Worm (Caenorhabditis elegans): ENCODE measurements around the gene emb-8.

The emb-8 gene

DNA sequence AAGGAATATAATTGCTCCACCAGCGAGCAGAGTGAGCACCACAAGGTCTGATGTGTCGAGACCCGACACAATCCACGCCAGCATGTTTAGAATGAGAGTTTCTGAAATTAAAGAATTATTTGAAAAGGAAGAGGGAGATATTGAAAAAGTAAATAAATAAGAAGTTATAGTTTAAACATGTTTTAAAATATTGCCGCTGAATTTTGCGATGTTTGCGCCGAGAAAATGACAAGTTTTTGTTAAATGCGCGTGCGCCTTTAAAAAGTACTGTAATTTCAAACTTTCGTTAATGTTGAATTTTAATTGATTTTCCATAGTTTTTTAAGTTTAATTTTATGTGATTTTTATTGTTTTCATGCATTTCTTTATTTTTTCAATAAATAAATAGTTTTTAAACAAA lies at the start of gene emb-8:
Gene emb-8, minus strand, starts transcription at position 101 of the 400 bp plus-strand sequence.
- TF ChIP-seq ceh-16 (tag; optimal IDR thresholded peaks at IDR 0.05) (no peak), nhr-129 (tag; optimal IDR thresholded peaks at IDR 0.05) (no peak), nhr-6 (tag; optimal IDR thresholded peaks at IDR 0.05) (no peak), mbf-1 (tag; optimal IDR thresholded peaks at IDR 0.05) (no peak), egl-27 (tag; optimal IDR thresholded peaks at IDR 0.05) (no peak), nhr-23 (tag; optimal IDR thresholded peaks at IDR 0.05) (no peak)

DNA sequence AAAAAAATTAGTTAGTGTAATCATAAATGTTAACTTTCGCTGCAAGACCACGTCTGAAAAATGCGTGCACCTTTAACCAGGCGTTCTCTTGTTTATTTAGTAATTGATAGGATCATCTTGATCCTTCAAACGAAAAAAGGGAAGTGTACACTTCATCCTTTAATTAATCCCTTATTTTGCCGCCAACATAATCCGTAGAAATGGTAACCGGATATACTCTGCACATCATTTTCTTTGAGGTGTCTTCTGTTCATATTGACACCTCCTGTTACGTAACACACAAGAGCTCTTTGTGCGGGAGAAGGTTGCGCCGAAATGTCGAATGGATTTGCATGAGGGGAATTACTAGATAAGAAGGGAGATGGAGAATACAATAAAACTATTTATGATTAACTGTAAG lies 49.2 kb upstream of the emb-8 start:
- TF ChIP-seq fos-1 (tag; optimal IDR thresholded peaks at IDR 0.05) (no peak), peb-1 (tag; optimal IDR thresholded peaks at IDR 0.05) (no peak), snpc-4 (tag; optimal IDR thresholded peaks at IDR 0.05) (no peak), Y55F3AM.14 (GFP tag; optimal IDR thresholded peaks at IDR 0.05) (no peak), unc-62 (GFP tag; optimal IDR thresholded peaks at IDR 0.05) (no peak)

DNA sequence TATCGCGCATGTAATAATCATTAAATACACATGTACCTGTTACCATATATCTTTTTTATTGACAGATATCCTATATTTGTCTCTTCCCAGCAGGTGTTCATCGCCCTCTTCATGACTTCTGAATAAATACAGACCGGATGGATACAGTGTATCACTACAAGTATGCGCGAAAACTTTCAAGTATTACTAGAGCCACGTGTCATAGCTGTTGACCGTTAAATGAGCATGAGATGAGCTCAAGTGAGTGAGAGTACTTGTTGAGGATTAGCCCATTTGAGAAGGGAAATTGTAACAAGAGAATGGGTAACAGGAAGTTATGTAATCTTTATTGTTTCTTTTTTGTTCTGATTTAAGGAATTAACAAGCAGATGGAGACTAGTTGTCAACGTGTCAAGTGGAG lies 45.6 kb upstream of the emb-8 start:
- no peak for TF ChIP-seq elt-3 (tag; optimal IDR thresholded peaks at IDR 0.05)
- TF ChIP-seq R02D3.7 (tag; optimal IDR thresholded peaks at IDR 0.05) = no peak
- no peak for TF ChIP-seq nhr-6 (tag; optimal IDR thresholded peaks at IDR 0.05)
- TF ChIP-seq ama-1 (optimal IDR thresholded peaks at IDR 0.05) = no peak
- TF ChIP-seq aly-2 (tag; optimal IDR thresholded peaks at IDR 0.05) = no peak
- no peak for TF ChIP-seq peb-1 (tag; optimal IDR thresholded peaks at IDR 0.05)
- no peak for TF ChIP-seq F13H6.1 (tag; optimal IDR thresholded peaks at IDR 0.05)
- TF ChIP-seq skn-1 (tag; optimal IDR thresholded peaks at IDR 0.05) = no peak
- no peak for TF ChIP-seq ceh-82 (tag; optimal IDR thresholded peaks at IDR 0.05)
- TF ChIP-seq sma-3 (GFP tag; optimal IDR thresholded peaks at IDR 0.05) = no peak
- no peak for TF ChIP-seq C34F6.9 (tag; optimal IDR thresholded peaks at IDR 0.05)
- TF ChIP-seq nhr-12 (tag; optimal IDR thresholded peaks at IDR 0.05) = no peak
- TF ChIP-seq Y55F3AM.14 (GFP tag; optimal IDR thresholded peaks at IDR 0.05) = no peak
- no peak for TF ChIP-seq mbf-1 (tag; optimal IDR thresholded peaks at IDR 0.05)
- no peak for TF ChIP-seq lsy-2 (tag; optimal IDR thresholded peaks at IDR 0.05)
- no peak for TF ChIP-seq nhr-25 (tag; optimal IDR thresholded peaks at IDR 0.05)
- no peak for TF ChIP-seq sma-9 (GFP tag; optimal IDR thresholded peaks at IDR 0.05)
- no peak for TF ChIP-seq sma-9 (tag; optimal IDR thresholded peaks at IDR 0.05)
- no peak for TF ChIP-seq sem-4 (tag; optimal IDR thresholded peaks at IDR 0.05)
- no peak for TF ChIP-seq nhr-77 (tag; optimal IDR thresholded peaks at IDR 0.05)

DNA sequence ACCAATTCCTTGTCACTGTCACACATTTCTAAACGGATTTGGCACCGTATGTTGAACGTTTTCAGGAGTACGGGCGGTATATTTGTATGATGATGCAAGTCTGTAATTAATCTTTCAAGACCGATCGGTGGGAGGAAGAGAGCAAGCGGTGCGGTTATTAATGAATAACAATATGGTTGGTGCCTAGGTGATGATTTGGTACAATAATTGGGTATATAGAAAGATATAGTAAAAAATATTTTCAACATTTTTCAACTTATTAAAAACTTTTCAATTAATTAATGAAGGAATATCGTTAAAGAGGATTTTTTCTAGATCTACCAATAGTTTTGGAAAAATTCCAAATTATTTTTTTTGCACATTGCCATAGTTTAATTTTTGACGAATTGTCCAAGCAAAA lies 45.1 kb upstream of the emb-8 start, which contains the start of gene cnd-1:
Gene cnd-1, minus strand, starts transcription at position 101 of the 400 bp plus-strand sequence.
- TF ChIP-seq snpc-4 (tag; optimal IDR thresholded peaks at IDR 0.05) (no peak), mbf-1 (tag; optimal IDR thresholded peaks at IDR 0.05) (no peak), nhr-237 (tag; optimal IDR thresholded peaks at IDR 0.05) (no peak), unc-55 (GFP tag; optimal IDR thresholded peaks at IDR 0.05) (no peak), crh-2 (tag; optimal IDR thresholded peaks at IDR 0.05) (no peak), nhr-11 (tag; optimal IDR thresholded peaks at IDR 0.05) (no peak), nhr-77 (tag; optimal IDR thresholded peaks at IDR 0.05) (no peak), nhr-21 (tag; optimal IDR thresholded peaks at IDR 0.05) (no peak), ZK546.5 (tag; optimal IDR thresholded peaks at IDR 0.05) (no peak), mdl-1 (tag; optimal IDR thresholded peaks at IDR 0.05) (no peak), ceh-16 (tag; optimal IDR thresholded peaks at IDR 0.05) (no peak), lin-39 (tag; optimal IDR thresholded peaks at IDR 0.05) (no peak), zag-1 (tag; optimal IDR thresholded peaks at IDR 0.05) (no peak), skn-1 (tag; optimal IDR thresholded peaks at IDR 0.05) (no peak), egl-27 (tag; optimal IDR thresholded peaks at IDR 0.05) (no peak), nhr-12 (tag; optimal IDR thresholded peaks at IDR 0.05) (no peak), ceh-82 (tag; optimal IDR thresholded peaks at IDR 0.05) (no peak)

DNA sequence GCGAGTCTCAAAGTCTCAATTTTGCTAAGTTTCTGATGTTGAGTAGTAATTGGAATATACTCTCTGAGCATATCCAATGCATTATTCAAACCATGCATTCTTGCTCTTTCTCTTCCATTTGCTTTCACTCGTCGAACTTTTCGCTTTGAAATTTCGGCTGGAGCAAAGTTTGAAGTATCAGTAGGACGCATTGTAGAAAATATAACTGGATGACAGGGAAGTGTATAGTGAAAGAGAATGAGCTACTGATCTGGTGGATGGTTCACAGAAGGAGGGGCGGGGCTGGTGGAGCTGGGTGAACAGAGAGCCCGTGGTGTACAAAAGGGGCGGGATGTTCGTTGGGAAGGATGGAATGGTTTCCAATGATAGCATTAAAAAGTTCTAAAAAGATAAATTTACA lies 42.4 kb upstream of the emb-8 start:
- TF ChIP-seq elt-3 (tag; optimal IDR thresholded peaks at IDR 0.05) (no peak), lsy-2 (tag; optimal IDR thresholded peaks at IDR 0.05) (no peak), snpc-4 (tag; optimal IDR thresholded peaks at IDR 0.05) (no peak), nhr-21 (tag; optimal IDR thresholded peaks at IDR 0.05) (no peak), crh-2 (tag; optimal IDR thresholded peaks at IDR 0.05) (no peak), ZK546.5 (tag; optimal IDR thresholded peaks at IDR 0.05) (no peak), nhr-129 (tag; optimal IDR thresholded peaks at IDR 0.05) (no peak), aly-2 (tag; optimal IDR thresholded peaks at IDR 0.05) (no peak), nhr-6 (tag; optimal IDR thresholded peaks at IDR 0.05) (no peak), ceh-82 (tag; optimal IDR thresholded peaks at IDR 0.05) (no peak), gmeb-1 (tag; optimal IDR thresholded peaks at IDR 0.05) (no peak), sma-3 (GFP tag; optimal IDR thresholded peaks at IDR 0.05) (no peak), sem-4 (tag; optimal IDR thresholded peaks at IDR 0.05) (no peak), dmd-4 (tag; optimal IDR thresholded peaks at IDR 0.05) (no peak), nhr-77 (tag; optimal IDR thresholded peaks at IDR 0.05) (no peak), skn-1 (tag; optimal IDR thresholded peaks at IDR 0.05) (no peak), nhr-12 (tag; optimal IDR thresholded peaks at IDR 0.05) (no peak)
